Worm (Caenorhabditis elegans): ENCODE data around the gene F13E9.19.

The F13E9.19 gene

DNA sequence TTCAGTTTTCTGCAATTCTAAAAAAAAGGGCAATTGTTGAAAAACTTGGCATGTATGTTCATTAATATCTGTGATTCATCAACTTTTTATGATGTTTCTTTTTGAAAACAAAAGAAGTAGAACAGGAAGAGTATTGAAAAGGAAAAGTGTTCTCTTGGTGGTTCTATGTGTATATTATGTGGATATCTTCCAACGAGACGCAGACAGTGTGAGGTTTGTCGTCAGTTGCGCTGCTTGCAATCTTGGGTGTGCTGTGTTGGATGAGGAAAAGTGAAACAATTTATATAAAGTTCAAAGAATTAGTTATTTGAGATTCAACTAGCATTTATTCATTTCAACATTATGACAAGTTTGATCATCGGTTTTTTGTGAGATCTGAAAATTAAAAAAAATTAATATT, 46.8 kb upstream of the F13E9.19 start (continued):
- TF ChIP-seq egl-13 (tag; optimal IDR thresholded peaks at IDR 0.05) = no peak
- no peak for TF ChIP-seq pag-3 (tag; optimal IDR thresholded peaks at IDR 0.05; ENCODE audit: borderline replicate concordance, insufficient read depth)
- TF ChIP-seq elt-3 (tag; optimal IDR thresholded peaks at IDR 0.05) = peak in 1 of 6 experiments; percentile 16
- TF ChIP-seq C04F5.9 (tag; optimal IDR thresholded peaks at IDR 0.05) = no peak
- peak in 1 of 3 experiments; percentile 29 for TF ChIP-seq dpl-1 (GFP tag; optimal IDR thresholded peaks at IDR 0.05)

DNA sequence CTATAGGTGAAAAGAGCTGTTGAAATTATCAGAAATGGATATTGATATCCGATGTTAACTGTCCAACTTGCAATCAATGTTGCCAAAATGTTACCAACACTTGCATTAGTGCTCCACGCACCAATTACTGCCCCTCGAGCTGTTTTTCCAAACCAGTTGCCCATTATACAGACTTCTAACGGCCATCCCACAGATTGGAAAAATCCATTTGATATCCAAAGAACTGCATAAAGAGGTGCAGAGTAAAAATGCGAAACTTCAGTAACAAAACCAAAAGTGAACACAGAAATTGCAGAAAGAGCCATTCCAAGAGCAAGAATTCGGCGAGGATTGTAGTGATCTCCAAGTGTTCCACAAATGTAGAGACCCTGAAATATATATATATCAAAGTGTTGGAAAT, 45.2 kb upstream of the F13E9.19 start:
- no peak for TF ChIP-seq efl-1 (optimal IDR thresholded peaks at IDR 0.05)
- peak in 1 of 2 experiments; percentile 69 for TF ChIP-seq efl-1 (GFP tag; optimal IDR thresholded peaks at IDR 0.05 in 1 of 2)
- TF ChIP-seq nhr-90 (tag; optimal IDR thresholded peaks at IDR 0.05; ENCODE audit: poor library complexity) = no peak

DNA sequence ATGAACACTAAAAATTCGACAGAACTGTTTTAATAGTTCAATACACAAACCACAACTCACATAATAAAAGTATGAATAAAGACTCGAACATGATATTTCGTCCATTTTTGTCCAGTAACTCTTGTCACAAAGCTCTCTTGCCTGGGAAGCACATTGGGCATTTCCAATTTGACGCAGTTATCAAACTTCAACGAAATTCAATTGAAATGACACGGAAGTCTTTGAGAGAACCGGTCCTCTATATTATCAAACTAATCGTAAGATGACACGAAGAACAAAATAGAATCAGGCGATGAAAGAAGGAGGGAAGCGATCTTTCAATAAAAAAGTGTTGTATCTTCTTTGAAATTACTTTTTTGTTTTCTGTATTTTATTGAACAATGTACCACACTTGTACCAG, 44.2 kb upstream of the F13E9.19 start, which contains the start of gene T11G6.3:
TSS of gene T11G6.3 (minus strand) at position 189 of the 400 bp plus-strand sequence.
- TF ChIP-seq snu-23 (GFP tag; optimal IDR thresholded peaks at IDR 0.05) (peak; percentile 19), nhr-85 (tag) (peak; percentile 66), blmp-1 (tag; optimal IDR thresholded peaks at IDR 0.05) (peak; percentile 34), sup-37 (GFP tag; optimal IDR thresholded peaks at IDR 0.05) (no peak), lir-3 (tag; optimal IDR thresholded peaks at IDR 0.05; ENCODE audit: poor library complexity) (no peak), nhr-20 (tag; optimal IDR thresholded peaks at IDR 0.05) (peak; percentile 19), C16A3.4 (tag; optimal IDR thresholded peaks at IDR 0.05) (no peak), lsy-2 (tag; optimal IDR thresholded peaks at IDR 0.05) (peak in 1 of 2 experiments; percentile 7), elt-3 (tag; optimal IDR thresholded peaks at IDR 0.05) (peak in 2 of 6 experiments; percentile 2 to 19), lin-14 (GFP tag; optimal IDR thresholded peaks at IDR 0.05) (peak; percentile 41), nhr-71 (tag; optimal IDR thresholded peaks at IDR 0.05) (peak; percentile 4), tbx-2 (tag; optimal IDR thresholded peaks at IDR 0.05) (peak; percentile 17), lin-39 (tag; optimal IDR thresholded peaks at IDR 0.05) (no peak), F16B12.6 (tag; optimal IDR thresholded peaks at IDR 0.05) (no peak), pqm-1 (tag; optimal IDR thresholded peaks at IDR 0.05) (no peak), lin-15B (tag; optimal IDR thresholded peaks at IDR 0.05) (no peak)

DNA sequence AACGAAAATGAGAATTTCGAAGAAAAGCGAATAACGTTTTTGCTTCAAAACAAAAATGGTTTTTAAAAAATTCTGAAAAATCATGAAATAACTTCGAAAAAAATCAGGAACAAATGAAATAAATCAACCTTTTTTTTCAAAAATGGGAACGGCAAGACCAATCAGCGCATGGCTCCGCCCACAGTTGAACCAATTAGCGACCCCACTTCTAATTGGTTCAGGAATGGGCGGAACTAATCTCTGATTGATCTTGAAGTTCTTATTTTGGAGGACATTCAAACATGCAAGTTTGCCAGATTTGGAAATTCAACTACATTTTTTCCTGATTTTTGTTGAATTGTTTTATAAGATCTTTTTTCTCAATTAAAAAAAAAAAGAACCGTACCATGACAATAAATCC, 43.3 kb upstream of the F13E9.19 start:
- no peak for TF ChIP-seq nhr-28 (tag; optimal IDR thresholded peaks at IDR 0.05)
- TF ChIP-seq mef-2 (tag; optimal IDR thresholded peaks at IDR 0.05) = no peak
- TF ChIP-seq aha-1 (tag; optimal IDR thresholded peaks at IDR 0.05) = no peak
- no peak for TF ChIP-seq unc-98 (GFP tag; IDR thresholded peaks at IDR 0.05)
- TF ChIP-seq lin-39 (tag; optimal IDR thresholded peaks at IDR 0.05) = no peak

DNA sequence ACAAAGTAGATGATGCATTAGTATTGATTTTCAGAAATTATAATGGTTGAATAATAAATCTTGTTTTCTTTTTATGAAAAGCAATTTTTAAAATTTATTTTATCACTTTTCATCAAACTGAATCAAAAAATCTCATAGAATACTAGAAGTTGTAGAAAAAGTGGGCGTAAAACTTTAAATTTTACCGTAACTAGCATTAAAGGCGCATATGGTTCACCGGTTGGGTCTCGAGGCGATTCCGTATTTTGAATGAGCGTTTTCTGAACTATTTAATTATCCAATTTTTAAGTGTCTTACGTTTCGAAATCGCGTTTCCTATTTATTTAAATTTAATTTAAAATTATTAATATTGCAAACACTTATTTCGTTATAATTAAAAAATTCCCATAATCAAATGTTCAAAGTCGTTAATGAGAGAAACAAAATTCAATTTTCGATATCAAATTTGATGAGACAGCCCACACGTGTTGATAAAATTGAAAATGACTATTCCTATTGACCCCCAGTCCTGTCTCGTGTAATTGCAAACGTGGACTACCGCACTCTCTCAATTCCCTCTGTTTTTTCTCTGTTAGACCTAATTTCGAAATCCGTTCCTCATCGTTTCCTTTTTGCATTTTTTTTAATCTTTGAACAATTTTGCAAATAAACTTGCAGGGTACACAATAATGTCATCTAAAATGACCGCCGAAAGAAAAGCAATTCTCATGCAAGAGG, 40.7 kb upstream of the F13E9.19 start, which contains the start of the genes T11G6.2 and hars-1:
TSS of gene T11G6.2 (minus strand) at position 197 of the 717 bp plus-strand sequence.
TSS of gene hars-1 (plus strand) at position 658 of the 717 bp plus-strand sequence.
- no peak for TF ChIP-seq sox-4 (tag; optimal IDR thresholded peaks at IDR 0.05)
- peak; percentile 24 to 58 for TF ChIP-seq lin-35 (GFP tag; optimal IDR thresholded peaks at IDR 0.05)
- TF ChIP-seq lin-39 (tag; optimal IDR thresholded peaks at IDR 0.05) = no peak
- TF ChIP-seq lin-13 (GFP tag; optimal IDR thresholded peaks at IDR 0.05) = no peak
- TF ChIP-seq aly-2 (tag; optimal IDR thresholded peaks at IDR 0.05) = no peak
- TF ChIP-seq egl-13 (tag; optimal IDR thresholded peaks at IDR 0.05) = no peak
- no peak for TF ChIP-seq alr-1 (tag; optimal IDR thresholded peaks at IDR 0.05; ENCODE audit: borderline replicate concordance)
- TF ChIP-seq lin-14 (GFP tag; optimal IDR thresholded peaks at IDR 0.05) = peak; percentile 56
- peak; percentile 29 for TF ChIP-seq snu-23 (GFP tag; optimal IDR thresholded peaks at IDR 0.05)
- peak in 1 of 6 experiments; percentile 41 for TF ChIP-seq elt-3 (tag; optimal IDR thresholded peaks at IDR 0.05)
- peak in 1 of 2 experiments; percentile 61 for TF ChIP-seq mdl-1 (tag; optimal IDR thresholded peaks at IDR 0.05)
- TF ChIP-seq nhr-84 (tag; optimal IDR thresholded peaks at IDR 0.05) = no peak
- TF ChIP-seq dpl-1 (GFP tag; optimal IDR thresholded peaks at IDR 0.05) = peak; percentile 8 to 32 (median 13)
- no peak for TF ChIP-seq nhr-28 (tag; optimal IDR thresholded peaks at IDR 0.05)
- no peak for TF ChIP-seq F16B12.6 (tag; optimal IDR thresholded peaks at IDR 0.05)
- TF ChIP-seq nhr-76 (tag; optimal IDR thresholded peaks at IDR 0.05) = no peak
- peak in 1 of 2 experiments; percentile 34 for TF ChIP-seq efl-1 (optimal IDR thresholded peaks at IDR 0.05)
- TF ChIP-seq efl-1 (GFP tag; optimal IDR thresholded peaks at IDR 0.05 in 1 of 2) = peak in 1 of 2 experiments; percentile 22
- peak; percentile 37 for TF ChIP-seq C16A3.4 (tag; optimal IDR thresholded peaks at IDR 0.05)
- peak; percentile 43 for TF ChIP-seq blmp-1 (tag; optimal IDR thresholded peaks at IDR 0.05)
- peak; percentile 2 for TF ChIP-seq mep-1 (tag; optimal IDR thresholded peaks at IDR 0.05)
- TF ChIP-seq snpc-4 (tag; optimal IDR thresholded peaks at IDR 0.05) = no peak
- peak in 1 of 2 experiments; percentile 52 for TF ChIP-seq lsy-2 (tag; optimal IDR thresholded peaks at IDR 0.05)
- no peak for TF ChIP-seq lin-15B (tag; optimal IDR thresholded peaks at IDR 0.05)
- no peak for TF ChIP-seq egl-27 (tag; optimal IDR thresholded peaks at IDR 0.05)
- peak; percentile 55 for TF ChIP-seq skn-1 (tag; optimal IDR thresholded peaks at IDR 0.05)
